Worm (Caenorhabditis elegans) whole organism, L3 larva: ENCODE data around the gene gut-2.
A peak's percentile ranks its signal among the peaks of the same experiment; 100 is the strongest.

ENCODE experiments used
- R02D3.7 ChIP-seq: fragments of 150-350 bp; optimal IDR thresholded peaks from 2 replicates; lab custom pipeline; 2014; ENCODE audit warnings: missing biosample characterization, missing genetic modification characterization
- jun-1 ChIP-seq: fragments of 150-350 bp; optimal IDR thresholded peaks from 2 replicates; lab custom pipeline; 2014; ENCODE audit warnings: missing biosample characterization, missing genetic modification reagents, missing genetic modification characterization
- mdl-1 ChIP-seq: fragments of 150-350 bp; optimal IDR thresholded peaks from 2 replicates; lab custom pipeline; 2014; ENCODE audit warnings: missing biosample characterization, missing genetic modification characterization
- nhr-237 ChIP-seq: fragments of 150-350 bp; optimal IDR thresholded peaks from 2 replicates; lab custom pipeline; 2014; ENCODE audit warnings: missing biosample characterization, missing genetic modification characterization
- pha-4 ChIP-seq: fragments of 150-350 bp; optimal IDR thresholded peaks from 2 replicates; lab custom pipeline; 2014; ENCODE audit warnings: missing biosample characterization, missing genetic modification reagents, missing genetic modification characterization
- pqm-1 ChIP-seq: fragments of 150-350 bp; optimal IDR thresholded peaks from 2 replicates; lab custom pipeline; 2017; ENCODE audit warnings: missing biosample characterization, missing genetic modification characterization, inconsistent platforms
- snpc-4 ChIP-seq: fragments of 150-350 bp; optimal IDR thresholded peaks from 2 replicates; lab custom pipeline; 2014; ENCODE audit warnings: missing biosample characterization, missing genetic modification characterization

DNA sequence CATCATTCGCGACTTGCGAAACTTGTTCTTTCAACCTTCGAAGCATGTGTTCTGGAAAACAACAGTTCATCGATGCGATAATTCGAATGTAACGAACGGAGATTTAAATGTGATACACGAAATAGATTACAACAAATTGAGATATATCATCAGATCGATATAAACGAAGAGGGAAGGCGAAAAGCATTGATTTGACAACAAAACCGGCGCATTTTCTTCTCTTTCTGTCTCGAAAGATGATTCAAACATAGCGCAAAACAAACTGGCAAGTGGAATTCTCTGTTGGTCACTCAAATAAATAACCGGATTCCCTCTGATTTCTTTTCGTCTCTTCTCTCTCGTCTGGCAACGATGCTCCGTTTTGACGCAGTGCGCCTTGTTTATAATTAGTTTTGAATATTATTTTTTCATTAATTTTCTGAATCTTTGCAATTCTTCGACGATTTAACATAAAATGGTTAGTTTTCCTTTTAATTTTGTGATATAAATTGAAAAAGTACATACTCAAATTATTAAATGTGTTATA is at the start of gene gut-2, which contains the start of gene eea-1:
- no peak for TF ChIP-seq R02D3.7 (tag; lab: Kevin White, UChicago)
- no peak for TF ChIP-seq pqm-1 (tag; lab: Kevin White, UChicago)
- TF ChIP-seq jun-1 (tag; lab: Kevin White, UChicago) = no peak
- TF ChIP-seq mdl-1 = no peak
- peak; percentile 92 for TF ChIP-seq pha-4
- TF ChIP-seq snpc-4 (tag; lab: Kevin White, UChicago) = peak; percentile 79
- TF ChIP-seq nhr-237 (tag; lab: Kevin White, UChicago) = no peak
